Worm (Caenorhabditis elegans) whole organism, L1 larva: ENCODE measurements around the gene gst-21.

Source experiments
- C04F5.9 ChIP-seq: sonication (generic microtip); optimal IDR thresholded peaks from 2 replicates; lab custom pipeline; 2016; ENCODE audit warnings: missing genetic modification characterization, missing compliant biosample characterization
- C16A3.4 ChIP-seq: fragments of 150-350 bp; optimal IDR thresholded peaks from 2 replicates; lab custom pipeline; 2014; ENCODE audit warnings: missing biosample characterization, missing genetic modification characterization
- Y116A8C.19 ChIP-seq: sonication (generic microtip); optimal IDR thresholded peaks from 2 replicates; lab custom pipeline; 2016; ENCODE audit warnings: missing compliant biosample characterization, missing genetic modification characterization, borderline replicate concordance
- aha-1 ChIP-seq: fragments of 150-350 bp; optimal IDR thresholded peaks from 2 replicates; lab custom pipeline; 2014; ENCODE audit warnings: missing biosample characterization, missing genetic modification characterization
- alr-1 ChIP-seq: fragments of 200-800 bp; sonication (Bioruptor generic); optimal IDR thresholded peaks from 2 replicates; lab custom pipeline; 2018; ENCODE audit warnings: borderline replicate concordance, mild to moderate bottlenecking, missing genetic modification characterization, missing compliant biosample characterization
- ceh-8 ChIP-seq: fragments of 200-800 bp; sonication (Bioruptor generic); optimal IDR thresholded peaks from 2 replicates; lab custom pipeline; 2018; ENCODE audit warnings: mild to moderate bottlenecking, missing genetic modification characterization, moderate library complexity, missing compliant biosample characterization
- dsc-1 ChIP-seq: sonication (generic microtip); optimal IDR thresholded peaks from 2 replicates; lab custom pipeline; 2016; ENCODE audit warnings: mild to moderate bottlenecking, missing genetic modification characterization, missing compliant biosample characterization
- efl-1 ChIP-seq, 4 experiments: fragments of 150-350 bp; optimal IDR thresholded peaks in 3 of 4; peaks in 1 of 4; 1 replicate in 1 of 4; 2 replicates in 3 of 4; lab custom pipeline; 2014; ENCODE audit warnings: missing biosample characterization in 2 of 4, missing genetic modification characterization in 2 of 4, missing genetic modification reagents in 2 of 4
- egl-27 ChIP-seq, 2 experiments: fragments of 150-350 bp in 1 of 2; sonication (generic microtip); optimal IDR thresholded peaks; 3 replicates each; lab custom pipeline; 2017 to 2018; ENCODE audit warnings: missing biosample characterization in 2 of 2, missing genetic modification characterization in 2 of 2, missing genetic modification reagents in 2 of 2
- elt-3 ChIP-seq, 6 experiments: fragments of 150-350 bp in 1 of 6; sonication (generic microtip); optimal IDR thresholded peaks; 2 replicates each; lab custom pipeline; 2017 to 2018; ENCODE audit warnings: missing biosample characterization in 6 of 6, missing genetic modification characterization in 6 of 6, inconsistent platforms in 1 of 6
- fkh-8 ChIP-seq: sonication (generic microtip); optimal IDR thresholded peaks from 2 replicates; lab custom pipeline; 2016; ENCODE audit warnings: mild to moderate bottlenecking, missing genetic modification characterization, missing compliant biosample characterization
- grh-1 ChIP-seq: fragments of 200-800 bp; sonication (Bioruptor generic); IDR thresholded peaks from 2 replicates; pipeline ENCODE4 v1.3.6; 2022; ENCODE audit warnings: missing genetic modification reagents, missing genetic modification characterization, missing compliant biosample characterization
- hlh-17 ChIP-seq: fragments of 200-800 bp; sonication (Bioruptor generic); optimal IDR thresholded peaks from 2 replicates; lab custom pipeline; 2018; ENCODE audit warnings: missing genetic modification characterization, mild to moderate bottlenecking, missing compliant biosample characterization, moderate library complexity, borderline replicate concordance
- nhr-11 ChIP-seq: fragments of 150-350 bp; optimal IDR thresholded peaks from 2 replicates; lab custom pipeline; 2014; ENCODE audit warnings: missing biosample characterization, missing genetic modification characterization
- nhr-237 ChIP-seq: fragments of 150-350 bp; optimal IDR thresholded peaks from 2 replicates; lab custom pipeline; 2014; ENCODE audit warnings: missing biosample characterization, missing genetic modification characterization
- nhr-28 ChIP-seq: fragments of 150-350 bp; optimal IDR thresholded peaks from 2 replicates; lab custom pipeline; 2014; ENCODE audit warnings: missing biosample characterization, missing genetic modification characterization
- nhr-47 ChIP-seq: sonication (generic microtip); optimal IDR thresholded peaks from 2 replicates; lab custom pipeline; 2016; ENCODE audit warnings: mild to moderate bottlenecking, missing genetic modification characterization, moderate library complexity, missing compliant biosample characterization
- nhr-71 ChIP-seq: sonication (generic microtip); optimal IDR thresholded peaks from 2 replicates; lab custom pipeline; 2016; ENCODE audit warnings: mild to moderate bottlenecking, missing genetic modification characterization, moderate library complexity, missing compliant biosample characterization
- nhr-90 ChIP-seq: sonication (generic microtip); optimal IDR thresholded peaks from 2 replicates; lab custom pipeline; 2016; ENCODE audit warnings: mild to moderate bottlenecking, missing genetic modification characterization, missing compliant biosample characterization; ENCODE audit not compliant: poor library complexity
- pag-3 ChIP-seq: sonication (generic microtip); optimal IDR thresholded peaks from 2 replicates; lab custom pipeline; 2017; ENCODE audit warnings: missing genetic modification characterization, mild to moderate bottlenecking, missing compliant biosample characterization, antibody characterized with exemption, borderline replicate concordance; ENCODE audit not compliant: insufficient read depth
- rnt-1 ChIP-seq: sonication (generic microtip); optimal IDR thresholded peaks from 2 replicates; lab custom pipeline; 2016; ENCODE audit warnings: mild to moderate bottlenecking, missing genetic modification characterization, moderate library complexity, missing compliant biosample characterization
- skn-1 ChIP-seq: fragments of 150-350 bp; optimal IDR thresholded peaks from 2 replicates; lab custom pipeline; 2014; ENCODE audit warnings: missing biosample characterization, missing genetic modification characterization
- snu-23 ChIP-seq: sonication (generic microtip); optimal IDR thresholded peaks from 2 replicates; lab custom pipeline; 2016; ENCODE audit warnings: missing genetic modification characterization, missing compliant biosample characterization
- sox-4 ChIP-seq: sonication (generic microtip); optimal IDR thresholded peaks from 2 replicates; lab custom pipeline; 2016; ENCODE audit warnings: missing genetic modification characterization, missing compliant biosample characterization
- sup-37 ChIP-seq: fragments of 200-800 bp; sonication (Bioruptor generic); optimal IDR thresholded peaks from 2 replicates; lab custom pipeline; 2018; ENCODE audit warnings: mild to moderate bottlenecking, missing genetic modification characterization, missing compliant biosample characterization
- unc-130 ChIP-seq: fragments of 150-350 bp; optimal IDR thresholded peaks from 2 replicates; lab custom pipeline; 2017; ENCODE audit warnings: missing biosample characterization, missing genetic modification characterization, inconsistent platforms
- unc-98 ChIP-seq: fragments of 200-800 bp; sonication (Bioruptor generic); IDR thresholded peaks from 2 replicates; pipeline ENCODE4 v1.3.6; 2022; ENCODE audit warnings: missing genetic modification characterization, missing compliant biosample characterization
- vab-15 ChIP-seq: sonication (generic microtip); optimal IDR thresholded peaks from 2 replicates; lab custom pipeline; 2017; ENCODE audit warnings: missing genotype, mild to moderate bottlenecking, missing genetic modification characterization, missing compliant biosample characterization
- ztf-11 ChIP-seq, 2 experiments: sonication (generic microtip); optimal IDR thresholded peaks; 2 replicates each; lab custom pipeline; 2016 to 2017; ENCODE audit warnings: missing genetic modification characterization in 2 of 2, missing biosample characterization in 1 of 2, missing compliant biosample characterization in 1 of 2
- ztf-4 ChIP-seq: fragments of 150-350 bp; optimal IDR thresholded peaks from 2 replicates; lab custom pipeline; 2014; ENCODE audit warnings: missing biosample characterization, missing genetic modification characterization

Gene gst-21

ce11 chrV:1741074-1741473, 9.3 kb upstream of the gst-21 start, which contains the start of gene srab-25:
Gene srab-25 (minus strand): TSS chrV:1741174.
- no peak for TF ChIP-seq skn-1 (tag; lab: Kevin White, UChicago)
- TF ChIP-seq sox-4 (tag; lab: Kevin White, UChicago) = no peak
- no peak for TF ChIP-seq ztf-4
- no peak for TF ChIP-seq elt-3 (tag; optimal IDR thresholded peaks at IDR 0.05; lab: Kevin White, UChicago)

ce11 chrV:1734569-1734968, 2.8 kb upstream of the gst-21 start, which contains the start of gene str-160:
Gene str-160 (plus strand): TSS chrV:1734869.
- no peak for TF ChIP-seq nhr-90

ce11 chrV:1725353-1725752, 6.5 kb downstream of the gst-21 start, which contains the start of gene sri-27:
Gene sri-27 (plus strand): TSS chrV:1725653.
- TF ChIP-seq nhr-237 (tag; lab: Kevin White, UChicago) = no peak
- TF ChIP-seq sup-37 (GFP tag; lab: Kevin White, UChicago) = no peak
- TF ChIP-seq C16A3.4 (tag; lab: Kevin White, UChicago) = no peak
- TF ChIP-seq nhr-71 (tag; lab: Kevin White, UChicago) = no peak

- no peak for TF ChIP-seq alr-1 (tag; lab: Kevin White, UChicago)
- no peak for TF ChIP-seq dsc-1
- TF ChIP-seq sup-37 (GFP tag; lab: Kevin White, UChicago) = no peak
- TF ChIP-seq Y116A8C.19 (tag; lab: Kevin White, UChicago) = no peak
- TF ChIP-seq ztf-4 = no peak
- TF ChIP-seq egl-27 (tag; optimal IDR thresholded peaks at IDR 0.05; lab: Kevin White, UChicago) = no peak
- no peak for TF ChIP-seq aha-1 (tag; lab: Kevin White, UChicago)
- no peak for TF ChIP-seq efl-1 (optimal IDR thresholded peaks at IDR 0.05; lab: Kevin White, UChicago)
- no peak for TF ChIP-seq efl-1 (GFP tag; optimal IDR thresholded peaks at IDR 0.05 in 1 of 2; lab: Kevin White, UChicago)
- no peak for TF ChIP-seq nhr-237 (tag; lab: Kevin White, UChicago)
- no peak for TF ChIP-seq nhr-11 (tag; lab: Kevin White, UChicago)
- no peak for TF ChIP-seq grh-1 (GFP tag; lab: Robert Waterston, UW)
- TF ChIP-seq ztf-11 (tag; optimal IDR thresholded peaks at IDR 0.05; lab: Kevin White, UChicago) = no peak
- TF ChIP-seq nhr-28 (tag; lab: Kevin White, UChicago) = no peak
- TF ChIP-seq vab-15 (tag; lab: Kevin White, UChicago) = no peak
- TF ChIP-seq unc-130 (tag; lab: Kevin White, UChicago) = no peak
- TF ChIP-seq C04F5.9 = no peak
- no peak for TF ChIP-seq sox-4 (tag; lab: Kevin White, UChicago)
- no peak for TF ChIP-seq fkh-8 (tag; lab: Kevin White, UChicago)
- no peak for TF ChIP-seq rnt-1 (tag; lab: Kevin White, UChicago)
- TF ChIP-seq pag-3 (tag; lab: Kevin White, UChicago) = no peak
These were observed 9.9 kb downstream of the gst-21 start, which contains the start of gene srw-101 for ce11 chrV:1721966-1722365. Gene srw-101 (plus strand): TSS chrV:1722266.

ce11 chrV:1719927-1720326, 11.9 kb downstream of the gst-21 start, which contains the start of gene srw-102:
Gene srw-102 (plus strand): TSS chrV:1720227.
- TF ChIP-seq snu-23 (GFP tag; lab: Kevin White, UChicago) (no peak), ceh-8 (peak; percentile 81), nhr-47 (peak; percentile 21)

ce11 chrV:1718232-1718631, 13.6 kb downstream of the gst-21 start:
- TF ChIP-seq ceh-8 (peak; percentile 68), unc-98 (GFP tag; lab: Robert Waterston, UW) (no peak), hlh-17 (no peak), fkh-8 (tag; lab: Kevin White, UChicago) (peak; percentile 60), nhr-71 (tag; lab: Kevin White, UChicago) (peak; percentile 52), nhr-11 (tag; lab: Kevin White, UChicago) (peak; percentile 13)
